Worm (Caenorhabditis elegans): Measurements from ENCODE around the gene C17B7.8.

ce11 chrV:3347486-3347885, 23.4 kb upstream of the C17B7.8 start:
- TF ChIP-seq pha-4 (GFP tag; IDR thresholded peaks at IDR 0.05) (no peak), pha-4 (tag; optimal IDR thresholded peaks at IDR 0.05) (no peak), lin-15B (tag; optimal IDR thresholded peaks at IDR 0.05) (no peak), lim-7 (GFP tag; IDR thresholded peaks at IDR 0.05) (no peak), nhr-28 (tag; optimal IDR thresholded peaks at IDR 0.05) (no peak), unc-62 (GFP tag; optimal IDR thresholded peaks at IDR 0.05 in 1 of 2) (no peak), unc-62 (tag; optimal IDR thresholded peaks at IDR 0.05) (no peak), snpc-4 (tag; optimal IDR thresholded peaks at IDR 0.05) (no peak), egl-27 (tag; optimal IDR thresholded peaks at IDR 0.05) (no peak), hmg-1.1 (GFP tag; IDR thresholded peaks at IDR 0.05) (no peak), lin-29 (GFP tag; IDR thresholded peaks at IDR 0.05) (no peak), cey-2 (tag; optimal IDR thresholded peaks at IDR 0.05; ENCODE audit: borderline replicate concordance, insufficient read depth) (no peak), ZK337.2 (GFP tag; IDR thresholded peaks at IDR 0.05) (no peak), skn-1 (tag; optimal IDR thresholded peaks at IDR 0.05) (no peak), Y48G9A.11 (GFP tag; IDR thresholded peaks at IDR 0.05) (no peak)

Data from whole organism, L4 larva.